Fruit fly (Drosophila melanogaster) ovary, adult (tissue): ENCODE results near the gene csw.

Experiments used
- CG17801 ChIP-seq: fragments of 200-800 bp; optimal IDR thresholded peaks from 2 replicates; lab custom pipeline; 2019; ENCODE audit warnings: missing biosample characterization, mild to moderate bottlenecking, missing genetic modification characterization, moderate library complexity; ENCODE audit not compliant: partially characterized antibody

Gene csw

dm6 chrX:2107782-2108409, 13.9 kb downstream of the csw start:
- TF ChIP-seq CG17801 = peak; percentile 90

dm6 chrX:2108639-2109038, 14.6 kb downstream of the csw start:
- TF ChIP-seq CG17801 = peak; percentile 15

dm6 chrX:2112660-2113059, 18.6 kb downstream of the csw start:
- no peak for TF ChIP-seq CG17801

- peak; percentile 49 for TF ChIP-seq CG17801
These were observed 27.9 kb downstream of the csw start for dm6 chrX:2121716-2122601.

dm6 chrX:2123013-2123964, 29.3 kb downstream of the csw start, which contains the start of gene ph-d:
Gene ph-d (minus strand): TSS chrX:2123286.
- TF ChIP-seq CG17801 = peak; percentile 95

dm6 chrX:2123965-2124688, 30.1 kb downstream of the csw start:
- peak; percentile 82 for TF ChIP-seq CG17801

dm6 chrX:2125527-2126088, 31.6 kb downstream of the csw start:
- TF ChIP-seq CG17801 = no peak

- TF ChIP-seq CG17801 = no peak
These were observed 40.3 kb downstream of the csw start for dm6 chrX:2134226-2134880.

dm6 chrX:2134965-2135758, 41.1 kb downstream of the csw start:
- peak; percentile 88 for TF ChIP-seq CG17801

- no peak for TF ChIP-seq CG17801
These were observed 42.1 kb downstream of the csw start for dm6 chrX:2135868-2136787.

dm6 chrX:2136831-2137452, 42.9 kb downstream of the csw start:
- TF ChIP-seq CG17801 = peak; percentile 97

dm6 chrX:2137587-2138341, 43.7 kb downstream of the csw start:
- TF ChIP-seq CG17801 = peak; percentile 97

dm6 chrX:2138342-2138416, 44.1 kb downstream of the csw start, which contains the start of gene ph-p:
Gene ph-p (minus strand): TSS chrX:2138371.
- TF ChIP-seq CG17801 = no peak
